Worm (Caenorhabditis elegans) whole organism, L4 larva: ENCODE data around the gene srd-26.

Experiments used
- F49E8.2 ChIP-seq: sonication (generic microtip); optimal IDR thresholded peaks from 2 replicates; lab custom pipeline; 2016; ENCODE audit warnings: missing compliant biosample characterization, mild to moderate bottlenecking, missing genetic modification characterization, borderline replicate concordance
- aly-2 ChIP-seq: sonication (generic microtip); optimal IDR thresholded peaks from 2 replicates; lab custom pipeline; 2018; ENCODE audit warnings: missing biosample characterization, missing genetic modification characterization
- ama-1 ChIP-seq: fragments of 150-350 bp; optimal IDR thresholded peaks from 2 replicates; lab custom pipeline; 2014; ENCODE audit warnings: inconsistent platforms, mixed read lengths
- ces-1 ChIP-seq: fragments of 150-350 bp; sonication (generic microtip); optimal IDR thresholded peaks from 4 replicates; lab custom pipeline; 2014; ENCODE audit warnings: missing biosample characterization, missing genetic modification reagents, missing genetic modification characterization
- daf-16 ChIP-seq, 3 experiments: sonication (generic microtip); optimal IDR thresholded peaks; 2 replicates each; lab custom pipeline; 2016 to 2017; ENCODE audit warnings: missing genetic modification characterization in 3 of 3, missing genetic modification reagents in 3 of 3, mild to moderate bottlenecking in 2 of 3, missing compliant biosample characterization in 2 of 3, missing biosample characterization in 1 of 3, moderate library complexity in 1 of 3
- fkh-10 ChIP-seq: fragments of 150-350 bp; optimal IDR thresholded peaks from 2 replicates; lab custom pipeline; 2014; ENCODE audit warnings: missing biosample characterization, missing genetic modification reagents, missing genetic modification characterization
- lin-13 ChIP-seq: fragments of 150-350 bp; optimal IDR thresholded peaks from 2 replicates; lab custom pipeline; 2014; ENCODE audit warnings: missing biosample characterization, missing genetic modification reagents, missing genetic modification characterization
- nhr-102 ChIP-seq: sonication (generic microtip); optimal IDR thresholded peaks from 2 replicates; lab custom pipeline; 2016; ENCODE audit warnings: mild to moderate bottlenecking, missing genetic modification characterization, moderate library complexity, missing compliant biosample characterization
- nhr-237 ChIP-seq: sonication (generic microtip); optimal IDR thresholded peaks from 2 replicates; lab custom pipeline; 2017; ENCODE audit warnings: missing biosample characterization, missing genetic modification characterization
- nhr-28 ChIP-seq: fragments of 150-350 bp; optimal IDR thresholded peaks from 2 replicates; lab custom pipeline; 2014; ENCODE audit warnings: missing biosample characterization, missing genetic modification characterization
- nhr-77 ChIP-seq: fragments of 150-350 bp; optimal IDR thresholded peaks from 2 replicates; lab custom pipeline; 2014; ENCODE audit warnings: missing biosample characterization, missing genetic modification characterization
- spr-3 ChIP-seq: fragments of 200-800 bp; sonication (Bioruptor generic); optimal IDR thresholded peaks from 2 replicates; lab custom pipeline; 2018; ENCODE audit warnings: mild to moderate bottlenecking, missing genetic modification characterization, missing compliant biosample characterization

DNA sequence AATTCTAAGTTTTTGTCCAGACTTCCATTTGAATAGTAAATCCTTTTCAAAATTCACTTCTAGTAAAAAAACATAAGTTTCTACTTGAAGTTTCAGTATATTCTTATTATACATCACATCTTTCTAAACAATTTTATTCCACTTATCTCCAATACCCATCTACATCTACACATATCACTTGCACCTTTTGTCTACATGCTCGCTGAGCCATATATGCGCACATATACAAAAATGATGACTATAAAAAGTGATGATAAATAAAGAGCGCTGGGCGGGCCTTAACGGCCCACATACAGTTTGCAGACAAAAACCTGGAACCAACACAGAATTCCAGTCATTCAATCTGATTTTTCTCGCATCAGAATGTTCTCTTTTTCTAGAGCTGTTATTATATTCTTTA is 6.3 kb downstream of the srd-26 start, which contains the start of gene AH10.2:
- TF ChIP-seq lin-13 = no peak
- no peak for TF ChIP-seq nhr-102 (tag; lab: Kevin White, UChicago)
- no peak for TF ChIP-seq F49E8.2
- no peak for TF ChIP-seq spr-3 (GFP tag; lab: Kevin White, UChicago)
- TF ChIP-seq aly-2 = no peak
- TF ChIP-seq nhr-77 = no peak
- no peak for TF ChIP-seq fkh-10 (GFP tag; lab: Kevin White, UChicago)
- no peak for TF ChIP-seq ama-1 (lab: Kevin White, UChicago)
- TF ChIP-seq nhr-28 (tag; lab: Kevin White, UChicago) = no peak
- TF ChIP-seq daf-16 (GFP tag; optimal IDR thresholded peaks at IDR 0.05; lab: Kevin White, UChicago) = no peak
- no peak for TF ChIP-seq daf-16 (tag; optimal IDR thresholded peaks at IDR 0.05; lab: Kevin White, UChicago)
- no peak for TF ChIP-seq ces-1 (GFP tag; lab: Kevin White, UChicago)
- no peak for TF ChIP-seq nhr-237
